Worm (Caenorhabditis elegans): ENCODE measurements around the gene jhdm-1.

Gene jhdm-1

ce11 chrIII:6488916-6489315, 34.6 kb downstream of the jhdm-1 start:
- TF ChIP-seq ceh-82 (tag; optimal IDR thresholded peaks at IDR 0.05) (no peak), C34F6.9 (tag; optimal IDR thresholded peaks at IDR 0.05) (peak; percentile 71), snpc-4 (tag; optimal IDR thresholded peaks at IDR 0.05) (peak; percentile 11), Y55F3AM.14 (GFP tag; optimal IDR thresholded peaks at IDR 0.05) (no peak), skn-1 (tag; optimal IDR thresholded peaks at IDR 0.05) (peak; percentile 98), gmeb-1 (tag; optimal IDR thresholded peaks at IDR 0.05) (no peak), crh-2 (tag; optimal IDR thresholded peaks at IDR 0.05) (peak; percentile 25), mab-5 (tag; optimal IDR thresholded peaks at IDR 0.05) (no peak), sma-9 (GFP tag; optimal IDR thresholded peaks at IDR 0.05) (peak; percentile 44), sma-9 (tag; optimal IDR thresholded peaks at IDR 0.05) (no peak), unc-55 (GFP tag; optimal IDR thresholded peaks at IDR 0.05) (peak; percentile 78), lsy-2 (tag; optimal IDR thresholded peaks at IDR 0.05) (peak; percentile 71 to 75)

- TF ChIP-seq nhr-23 (tag; optimal IDR thresholded peaks at IDR 0.05) (no peak), peb-1 (tag; optimal IDR thresholded peaks at IDR 0.05) (no peak), nhr-77 (tag; optimal IDR thresholded peaks at IDR 0.05) (no peak), fos-1 (tag; optimal IDR thresholded peaks at IDR 0.05) (no peak), nhr-21 (tag; optimal IDR thresholded peaks at IDR 0.05) (no peak), mab-5 (tag; optimal IDR thresholded peaks at IDR 0.05) (no peak), ztf-1 (GFP tag; conservative IDR thresholded peaks at IDR 0.05) (no peak), unc-62 (GFP tag; optimal IDR thresholded peaks at IDR 0.05) (no peak), nhr-11 (tag; optimal IDR thresholded peaks at IDR 0.05) (no peak), mbf-1 (tag; optimal IDR thresholded peaks at IDR 0.05) (no peak), dmd-4 (tag; optimal IDR thresholded peaks at IDR 0.05) (no peak), sma-9 (GFP tag; optimal IDR thresholded peaks at IDR 0.05) (no peak), sma-9 (tag; optimal IDR thresholded peaks at IDR 0.05) (no peak), ztf-4 (tag; optimal IDR thresholded peaks at IDR 0.05) (no peak), Y55F3AM.14 (GFP tag; optimal IDR thresholded peaks at IDR 0.05) (no peak), elt-1 (tag; optimal IDR thresholded peaks at IDR 0.05) (no peak)
These were observed 35.2 kb downstream of the jhdm-1 start, which contains the start of gene rpt-3 for ce11 chrIII:6489493-6489892. rpt-3 (plus strand) TSS chrIII:6489793.

ce11 chrIII:6490989-6491388, 36.7 kb downstream of the jhdm-1 start:
- TF ChIP-seq skn-1 (tag; optimal IDR thresholded peaks at IDR 0.05) (no peak), dmd-4 (tag; optimal IDR thresholded peaks at IDR 0.05) (no peak), Y55F3AM.14 (GFP tag; optimal IDR thresholded peaks at IDR 0.05) (no peak), R02D3.7 (tag; optimal IDR thresholded peaks at IDR 0.05) (no peak), mbf-1 (tag; optimal IDR thresholded peaks at IDR 0.05) (no peak)

- TF ChIP-seq lsy-2 (tag; optimal IDR thresholded peaks at IDR 0.05) = no peak
- no peak for TF ChIP-seq ZK546.5 (tag; optimal IDR thresholded peaks at IDR 0.05)
- TF ChIP-seq R02D3.7 (tag; optimal IDR thresholded peaks at IDR 0.05) = no peak
These were observed 38.5 kb downstream of the jhdm-1 start, which contains the start of gene srb-11 for ce11 chrIII:6492807-6493206. srb-11 (minus strand) TSS chrIII:6492907.

ce11 chrIII:6495191-6495723, 41.0 kb downstream of the jhdm-1 start, which contains the start of gene F23F12.13:
F23F12.13 (plus strand) TSS chrIII:6495673.
- TF ChIP-seq sma-9 (GFP tag; optimal IDR thresholded peaks at IDR 0.05) (peak; percentile 24), sma-9 (tag; optimal IDR thresholded peaks at IDR 0.05) (no peak), nhr-12 (tag; optimal IDR thresholded peaks at IDR 0.05) (no peak), fos-1 (tag; optimal IDR thresholded peaks at IDR 0.05) (peak; percentile 61)

ce11 chrIII:6498176-6498575, 43.9 kb downstream of the jhdm-1 start, which contains the start of gene sdz-15:
sdz-15 (plus strand) TSS chrIII:6498476.
- TF ChIP-seq skn-1 (tag; optimal IDR thresholded peaks at IDR 0.05) (no peak), lin-13 (GFP tag; optimal IDR thresholded peaks at IDR 0.05) (no peak), nhr-237 (tag; optimal IDR thresholded peaks at IDR 0.05) (no peak), ztf-1 (GFP tag; conservative IDR thresholded peaks at IDR 0.05) (no peak), nhr-6 (tag; optimal IDR thresholded peaks at IDR 0.05) (no peak), mdl-1 (tag; optimal IDR thresholded peaks at IDR 0.05) (no peak), sma-9 (GFP tag; optimal IDR thresholded peaks at IDR 0.05) (no peak), sma-9 (tag; optimal IDR thresholded peaks at IDR 0.05) (no peak), nhr-10 (tag; optimal IDR thresholded peaks at IDR 0.05) (no peak), nhr-11 (tag; optimal IDR thresholded peaks at IDR 0.05) (no peak), lin-39 (tag; optimal IDR thresholded peaks at IDR 0.05) (no peak), aly-2 (tag; optimal IDR thresholded peaks at IDR 0.05) (no peak), Y55F3AM.14 (GFP tag; optimal IDR thresholded peaks at IDR 0.05) (no peak), unc-39 (tag; optimal IDR thresholded peaks at IDR 0.05) (no peak), ama-1 (optimal IDR thresholded peaks at IDR 0.05) (no peak), nhr-21 (tag; optimal IDR thresholded peaks at IDR 0.05) (no peak)

Data from whole organism, L2 larva.